Fruit fly (Drosophila melanogaster) whole organism, embryonic: ENCODE results near the gene Invadolysin.

Experiments
- Bdp1 ChIP-seq: fragments of 200-800 bp; sonication (Bioruptor generic); optimal IDR thresholded peaks from 3 replicates; lab custom pipeline; 2016; ENCODE audit warnings: missing biosample characterization, missing genetic modification characterization
- CG10209 ChIP-seq: fragments of 200-800 bp; sonication (Bioruptor generic); optimal IDR thresholded peaks from 3 replicates; lab custom pipeline; 2017; ENCODE audit warnings: missing biosample characterization, mild to moderate bottlenecking, missing genetic modification characterization, missing genetic modification reagents
- CG12659 ChIP-seq: fragments of 200-800 bp; sonication (Bioruptor generic); optimal IDR thresholded peaks from 3 replicates; lab custom pipeline; 2017; ENCODE audit warnings: mild to moderate bottlenecking, missing biosample characterization, missing genetic modification reagents, missing genetic modification characterization
- CG1603 ChIP-seq: fragments of 200-800 bp; sonication (Bioruptor generic); optimal IDR thresholded peaks from 2 replicates; lab custom pipeline; 2019; ENCODE audit warnings: missing biosample characterization, mild to moderate bottlenecking, missing genetic modification characterization, moderate library complexity
- CG17385 ChIP-seq: fragments of 200-800 bp; sonication (Bioruptor generic); optimal IDR thresholded peaks from 3 replicates; lab custom pipeline; 2018; ENCODE audit warnings: missing biosample characterization, mild to moderate bottlenecking, missing genetic modification characterization
- CG1832 ChIP-seq: fragments of 200-800 bp; sonication (Bioruptor generic); optimal IDR thresholded peaks from 2 replicates; lab custom pipeline; 2017; ENCODE audit warnings: missing biosample characterization, mild to moderate bottlenecking, missing genetic modification characterization, inconsistent platforms
- CG2120 ChIP-seq: fragments of 200-800 bp; sonication (Bioruptor generic); optimal IDR thresholded peaks from 3 replicates; lab custom pipeline; 2016; ENCODE audit warnings: missing biosample characterization, missing genetic modification characterization
- CG3281 ChIP-seq: fragments of 200-800 bp; sonication (Bioruptor generic); optimal IDR thresholded peaks from 3 replicates; lab custom pipeline; 2017; ENCODE audit warnings: missing biosample characterization, mild to moderate bottlenecking, missing genetic modification characterization
- CG33557 ChIP-seq: fragments of 200-800 bp; sonication (Bioruptor generic); optimal IDR thresholded peaks from 2 replicates; lab custom pipeline; 2019; ENCODE audit warnings: missing biosample characterization, mild to moderate bottlenecking, missing genetic modification characterization, moderate library complexity
- CG4360 ChIP-seq: fragments of 200-800 bp; sonication (Bioruptor generic); IDR thresholded peaks from 2 replicates; pipeline ENCODE4 v1.3.6; 2022; ENCODE audit warnings: missing biosample characterization, missing genetic modification characterization
- CG4730 ChIP-seq: fragments of 200-800 bp; sonication (Bioruptor generic); IDR thresholded peaks from 2 replicates; pipeline ENCODE4 v1.3.6; 2022; ENCODE audit warnings: missing biosample characterization, missing genetic modification characterization
- CG7556 ChIP-seq: fragments of 200-800 bp; sonication (Bioruptor generic); optimal IDR thresholded peaks from 2 replicates; lab custom pipeline; 2017; ENCODE audit warnings: missing biosample characterization, mild to moderate bottlenecking, missing genetic modification characterization
- CG8281 ChIP-seq: fragments of 200-800 bp; sonication (Bioruptor generic); optimal IDR thresholded peaks from 2 replicates; lab custom pipeline; 2018; ENCODE audit warnings: missing biosample characterization, mild to moderate bottlenecking, missing genetic modification characterization, moderate library complexity
- CG9609 ChIP-seq: fragments of 200-800 bp; sonication (Bioruptor generic); optimal IDR thresholded peaks from 3 replicates; lab custom pipeline; 2016; ENCODE audit warnings: missing biosample characterization, missing genetic modification characterization
- Dbx ChIP-seq: fragments of 200-800 bp; sonication (Bioruptor generic); IDR thresholded peaks from 3 replicates; pipeline ENCODE4 v1.3.6; 2022; ENCODE audit warnings: missing biosample characterization, missing genetic modification characterization
- Ets97D ChIP-seq: fragments of 200-800 bp; sonication (Bioruptor generic); optimal IDR thresholded peaks from 3 replicates; lab custom pipeline; 2016; ENCODE audit warnings: missing biosample characterization, missing genetic modification characterization
- H15 ChIP-seq: fragments of 200-800 bp; sonication (Bioruptor generic); IDR thresholded peaks from 3 replicates; pipeline ENCODE4 v1.3.6; 2022; ENCODE audit warnings: missing biosample characterization, missing genetic modification characterization
- Hr78 ChIP-seq, 2 experiments: fragments of 200-800 bp in 1 of 2; fragments of >200 bp in 1 of 2; sonication (Bioruptor generic) in 1 of 2; optimal IDR thresholded peaks; 2 replicates each; lab custom pipeline; 2017 to 2019; ENCODE audit warnings: missing biosample characterization in 2 of 2, missing genetic modification characterization in 2 of 2, mild to moderate bottlenecking in 1 of 2, moderate library complexity in 1 of 2
- Max ChIP-seq: fragments of 200-800 bp; sonication (Bioruptor generic); optimal IDR thresholded peaks from 2 replicates; lab custom pipeline; 2016; ENCODE audit warnings: missing biosample characterization, mild to moderate bottlenecking, missing genetic modification characterization
- Oaz ChIP-seq: fragments of 200-800 bp; sonication (Bioruptor generic); IDR thresholded peaks from 2 replicates; pipeline ENCODE4 v1.3.6; 2022; ENCODE audit warnings: missing biosample characterization, missing genetic modification characterization
- Opbp ChIP-seq: fragments of 200-800 bp; sonication (Bioruptor generic); IDR thresholded peaks from 3 replicates; pipeline ENCODE4 v1.3.6; 2022; ENCODE audit warnings: missing biosample characterization, missing genetic modification characterization; ENCODE audit not compliant: partially characterized antibody
- Pdp1 ChIP-seq, 2 experiments: fragments of 200-800 bp; sonication (Bioruptor generic); optimal IDR thresholded peaks; 3 replicates each; lab custom pipeline; 2016; ENCODE audit warnings: missing biosample characterization in 2 of 2, missing genetic modification characterization in 2 of 2, mild to moderate bottlenecking in 1 of 2, moderate library complexity in 1 of 2
- Sox100B ChIP-seq: fragments of 200-800 bp; sonication (Bioruptor generic); optimal IDR thresholded peaks from 3 replicates; lab custom pipeline; 2018; ENCODE audit warnings: missing biosample characterization, mild to moderate bottlenecking, missing genetic modification characterization
- Sry-β ChIP-seq: fragments of 200-800 bp; sonication (Bioruptor generic); optimal IDR thresholded peaks from 2 replicates; lab custom pipeline; 2018; ENCODE audit warnings: missing biosample characterization, mild to moderate bottlenecking, missing genetic modification characterization, moderate library complexity
- Taf1 ChIP-seq: fragments of 200-800 bp; sonication (Bioruptor generic); IDR thresholded peaks from 2 replicates; pipeline ENCODE4 v1.3.6; 2022; ENCODE audit warnings: missing biosample characterization, missing genetic modification characterization
- Vsx1 ChIP-seq: fragments of 200-800 bp; sonication (Bioruptor generic); optimal IDR thresholded peaks from 2 replicates; lab custom pipeline; 2017; ENCODE audit warnings: missing biosample characterization, mild to moderate bottlenecking, missing genetic modification characterization, missing genetic modification reagents
- ap ChIP-seq: fragments of 200-800 bp; sonication (Bioruptor generic); IDR thresholded peaks from 2 replicates; pipeline ENCODE4 v1.3.6; 2022; ENCODE audit warnings: missing biosample characterization, missing genetic modification characterization
- ara ChIP-seq: fragments of 200-800 bp; sonication (Bioruptor generic); IDR thresholded peaks from 2 replicates; pipeline ENCODE4 v1.3.6; 2022; ENCODE audit warnings: missing biosample characterization, missing genetic modification characterization
- btn ChIP-seq: fragments of 200-800 bp; sonication (Bioruptor generic); optimal IDR thresholded peaks from 2 replicates; lab custom pipeline; 2016; ENCODE audit warnings: missing biosample characterization, missing genetic modification characterization
- crc ChIP-seq: fragments of 200-800 bp; sonication (Bioruptor generic); optimal IDR thresholded peaks from 2 replicates; lab custom pipeline; 2016; ENCODE audit warnings: missing biosample characterization, missing genetic modification characterization
- crol ChIP-seq: fragments of 200-800 bp; sonication (Bioruptor generic); IDR thresholded peaks from 2 replicates; pipeline ENCODE4 v1.3.6; 2022; ENCODE audit warnings: missing biosample characterization, missing genetic modification characterization
- cwo ChIP-seq: fragments of 200-800 bp; sonication (Bioruptor generic); optimal IDR thresholded peaks from 3 replicates; lab custom pipeline; 2017; ENCODE audit warnings: missing biosample characterization, missing genetic modification characterization, mild to moderate bottlenecking, moderate library complexity, missing genetic modification reagents
- hb ChIP-seq: fragments of 200-800 bp; sonication (Bioruptor generic); IDR thresholded peaks from 3 replicates; pipeline ENCODE4 v1.3.6; 2022; ENCODE audit warnings: missing biosample characterization, missing genetic modification characterization; ENCODE audit not compliant: partially characterized antibody
- hkb ChIP-seq, 2 experiments: fragments of 200-800 bp in 1 of 2; fragments of >200 bp in 1 of 2; sonication (Bioruptor generic) in 1 of 2; IDR thresholded peaks in 1 of 2; optimal IDR thresholded peaks in 1 of 2; 2 replicates each; pipeline versions ENCODE4 v1.3.6 to Lab custom; 2017 to 2022; ENCODE audit warnings: missing biosample characterization in 1 of 2, missing genetic modification characterization in 1 of 2
- klu ChIP-seq: fragments of 200-800 bp; sonication (Bioruptor generic); IDR thresholded peaks from 2 replicates; pipeline ENCODE4 v1.3.6; 2022; ENCODE audit warnings: missing biosample characterization, missing genetic modification characterization
- kni ChIP-seq: fragments of 200-800 bp; sonication (Bioruptor generic); optimal IDR thresholded peaks from 3 replicates; lab custom pipeline; 2017; ENCODE audit warnings: mild to moderate bottlenecking, missing biosample characterization, missing genetic modification reagents, missing genetic modification characterization
- nerfin-2 ChIP-seq: fragments of 200-800 bp; sonication (Bioruptor generic); IDR thresholded peaks from 2 replicates; pipeline ENCODE4 v1.3.6; 2022; ENCODE audit warnings: missing biosample characterization, missing genetic modification characterization; ENCODE audit not compliant: partially characterized antibody
- otp ChIP-seq: fragments of 200-800 bp; sonication (Bioruptor generic); IDR thresholded peaks from 3 replicates; pipeline ENCODE4, ENCODE4 v1.3.6; 2022; ENCODE audit warnings: missing biosample characterization, missing genetic modification characterization
- repo ChIP-seq: fragments of 200-800 bp; sonication (Bioruptor generic); optimal IDR thresholded peaks from 2 replicates; lab custom pipeline; 2016; ENCODE audit warnings: missing biosample characterization, missing genetic modification characterization
- sc ChIP-seq, 3 experiments: fragments of >200 bp in 2 of 3; fragments of 200-800 bp in 1 of 3; sonication (Bioruptor generic) in 1 of 3; optimal IDR thresholded peaks; 2 replicates in 2 of 3; 3 replicates in 1 of 3; lab custom pipeline; 2017; ENCODE audit warnings: mild to moderate bottlenecking in 1 of 3, missing biosample characterization in 1 of 3, missing genetic modification characterization in 1 of 3, missing genetic modification reagents in 1 of 3
- sens ChIP-seq: fragments of 200-800 bp; sonication (Bioruptor generic); peaks from one replicate; lab custom pipeline; 2016; ENCODE audit warnings: missing biosample characterization, missing genetic modification characterization
- sisA ChIP-seq: fragments of 200-800 bp; sonication (Bioruptor generic); IDR thresholded peaks from 2 replicates; pipeline ENCODE4 v1.3.6; 2022; ENCODE audit warnings: missing biosample characterization, missing genetic modification characterization
- sob ChIP-seq: fragments of 200-800 bp; sonication (Bioruptor generic); IDR thresholded peaks from 2 replicates; pipeline ENCODE4 v1.3.6; 2022; ENCODE audit warnings: missing biosample characterization, missing genetic modification characterization
- tgo ChIP-seq: fragments of 200-800 bp; sonication (Bioruptor generic); IDR thresholded peaks from 3 replicates; pipeline ENCODE4 v1.3.6; 2022; ENCODE audit warnings: missing biosample characterization, missing genetic modification characterization
- tio ChIP-seq: fragments of 200-800 bp; sonication (Bioruptor generic); optimal IDR thresholded peaks from 2 replicates; lab custom pipeline; 2017; ENCODE audit warnings: missing biosample characterization, missing genetic modification characterization, inconsistent platforms
- vnd ChIP-seq: fragments of 200-800 bp; sonication (Bioruptor generic); IDR thresholded peaks from 3 replicates; pipeline ENCODE4 v1.3.6; 2022; ENCODE audit warnings: missing biosample characterization, missing genetic modification characterization; ENCODE audit not compliant: partially characterized antibody

The Invadolysin gene

DNA sequence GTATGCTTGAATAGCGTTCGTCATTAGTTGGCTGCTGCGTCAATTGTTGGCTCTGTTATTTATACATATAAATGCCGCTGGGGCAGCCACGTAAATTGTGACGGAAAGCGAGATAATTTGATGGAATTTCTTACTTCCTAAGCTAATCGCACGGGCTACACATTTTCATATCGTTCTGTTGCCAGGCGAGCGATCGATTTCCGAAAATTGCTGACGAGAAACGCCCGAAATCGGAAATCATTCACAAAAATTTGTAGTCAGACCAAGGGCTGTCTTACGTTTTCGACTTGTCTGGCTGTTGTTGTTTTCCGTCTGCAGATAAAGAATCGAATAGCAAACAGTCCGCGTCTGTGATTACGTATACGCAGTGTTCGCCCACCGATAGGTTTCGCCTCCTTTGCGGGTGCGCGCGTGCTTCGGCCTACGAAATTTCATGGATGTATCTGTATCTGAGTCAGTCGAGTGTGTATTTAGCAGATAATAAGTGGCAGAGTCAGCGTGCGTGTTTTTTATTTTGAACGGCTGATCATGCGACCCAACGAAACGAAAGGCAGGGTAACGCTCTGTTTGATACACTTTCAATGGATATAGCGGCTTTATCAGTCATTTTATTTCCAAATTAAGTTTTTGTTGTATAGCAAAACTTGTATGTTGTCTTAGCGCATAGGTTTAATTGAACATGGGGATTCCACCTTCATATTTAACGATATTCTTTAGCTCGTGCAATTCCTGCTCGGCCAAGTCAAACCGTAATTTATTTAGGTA, 46.8 kb upstream of the Invadolysin start (continued):
- TF ChIP-seq CG4730 (GFP tag; lab: Robert Waterston, UW): 0 out of 2 replicates have a peak, but pooled peaks have one; percentile 17
- TF ChIP-seq sob (GFP tag; lab: Robert Waterston, UW): peak; percentile 64
- TF ChIP-seq CG2120: peak; percentile 90
- TF ChIP-seq hkb (optimal IDR thresholded peaks at IDR 0.05; lab: Kevin White, UChicago): no peak
- TF ChIP-seq hkb (GFP tag; IDR thresholded peaks at IDR 0.05; lab: Robert Waterston, UW): peak; percentile 74
- peak; percentile 47 for TF ChIP-seq CG8281 (tag; lab: Kevin White, UChicago)
- TF ChIP-seq CG1832: no peak
- TF ChIP-seq Opbp (GFP tag; lab: Robert Waterston, UW): no peak
- peak; percentile 9 for TF ChIP-seq Bdp1 (GFP tag; lab: Kevin White, UChicago)
- TF ChIP-seq Taf1 (GFP tag; lab: Robert Waterston, UW): peak; percentile 50; the same call in 1 of the 2 replicates
- TF ChIP-seq repo: peak; percentile 45
- peak; percentile 10 for TF ChIP-seq crc (GFP tag; lab: Kevin White, UChicago)
- no peak for TF ChIP-seq Vsx1
- no peak for TF ChIP-seq Sry-β
- peak; percentile 61 to 87 for TF ChIP-seq Pdp1 (GFP tag; optimal IDR thresholded peaks at IDR 0.05; lab: Kevin White, UChicago)
- TF ChIP-seq CG33557: no peak
- TF ChIP-seq Oaz: no peak; the same call in 1 of the 2 replicates
- peak; percentile 45; the same call in 1 of the 2 replicates for TF ChIP-seq sisA (GFP tag; lab: Robert Waterston, UW)
- peak; percentile 36; the same call in 1 of the 2 replicates for TF ChIP-seq CG4360 (GFP tag; lab: Robert Waterston, UW)
- no peak for TF ChIP-seq Max
- TF ChIP-seq CG12659 (GFP tag; lab: Kevin White, UChicago): peak; percentile 67
- TF ChIP-seq, all 482 proteins: peak for 311

DNA sequence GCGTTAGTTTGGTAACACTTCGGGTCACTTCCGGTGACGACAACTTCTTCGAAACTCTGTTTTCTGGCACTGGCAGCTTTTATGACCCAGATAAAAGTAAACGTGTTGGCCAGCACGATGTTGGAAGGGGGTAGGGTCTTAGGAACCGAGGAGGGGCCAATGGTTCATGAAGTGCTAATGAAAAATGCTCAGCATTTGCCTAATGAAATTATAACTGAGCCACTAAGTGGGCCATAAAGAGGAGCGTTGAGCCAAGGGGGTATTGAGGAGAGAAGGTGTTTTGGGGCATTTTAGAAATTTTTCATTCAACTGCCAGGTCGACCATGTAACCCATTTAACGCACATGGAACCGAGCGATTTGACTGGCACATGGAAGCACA, 46.2 kb upstream of the Invadolysin start:
- TF ChIP-seq cwo (GFP tag; lab: Kevin White, UChicago) (peak; percentile 29), CG17385 (no peak), nerfin-2 (0 out of 2 replicates have a peak, but pooled peaks have one; percentile 14), CG10209 (GFP tag; lab: Kevin White, UChicago) (peak; percentile 21), btn (GFP tag; lab: Kevin White, UChicago) (no peak), H15 (0 out of 3 replicates have a peak, but pooled peaks have one; percentile 2), otp (GFP tag; lab: Robert Waterston, UW) (peak; percentile 75; the same call in 2 of the 3 replicates), Sox100B (GFP tag; lab: Kevin White, UChicago) (peak; percentile 15), hb (GFP tag; lab: Robert Waterston, UW) (no peak), CG1603 (tag; lab: Kevin White, UChicago) (no peak), CG9609 (GFP tag; lab: Kevin White, UChicago) (peak; percentile 2), ara (GFP tag; lab: Robert Waterston, UW) (no peak), kni (GFP tag; lab: Kevin White, UChicago) (peak; percentile 22), tgo (GFP tag; lab: Robert Waterston, UW) (0 out of 3 replicates have a peak, but pooled peaks have one; percentile 6), CG7556 (GFP tag; lab: Kevin White, UChicago) (peak; percentile 36), Pdp1 (GFP tag; optimal IDR thresholded peaks at IDR 0.05; lab: Kevin White, UChicago) (peak in 1 of 2 experiments; percentile 22), Ets97D (GFP tag; lab: Kevin White, UChicago) (no peak), sc (optimal IDR thresholded peaks at IDR 0.05; lab: Kevin White, UChicago) (no peak), sc (GFP tag; optimal IDR thresholded peaks at IDR 0.05; lab: Kevin White, UChicago) (no peak), vnd (GFP tag; lab: Robert Waterston, UW) (no peak), tio (GFP tag; lab: Kevin White, UChicago) (peak; percentile 4), Dbx (GFP tag; lab: Robert Waterston, UW) (0 out of 3 replicates have a peak, but pooled peaks have one; percentile 3), ap (GFP tag; lab: Robert Waterston, UW) (no peak), Vsx1 (peak; percentile 71), Opbp (GFP tag; lab: Robert Waterston, UW) (no peak), klu (GFP tag; lab: Robert Waterston, UW) (0 out of 2 replicates have a peak, but pooled peaks have one; percentile 5), crol (GFP tag; lab: Robert Waterston, UW) (peak; percentile 54; the same call in 1 of the 2 replicates), CG3281 (GFP tag; lab: Kevin White, UChicago) (peak; percentile 19), CG4360 (GFP tag; lab: Robert Waterston, UW) (0 out of 2 replicates have a peak, but pooled peaks have one; percentile 1), Hr78 (GFP tag; optimal IDR thresholded peaks at IDR 0.05; lab: Kevin White, UChicago) (peak in 1 of 2 experiments; percentile 73), sens (GFP tag; lab: Kevin White, UChicago) (no peak)
